Worm (Caenorhabditis elegans): ENCODE data around the gene ceh-87.
"Not testable (repeated sequence)": the region's sequence is repeated elsewhere in the genome, so short reads cannot be mapped to it uniquely, and the experiment has no call there.

ceh-87 gene

ce11 chrII:2695079-2695478, 11.0 kb upstream of the ceh-87 start:
- TF ChIP-seq scrt-1 (GFP tag; IDR thresholded peaks at IDR 0.05) (no peak), hnd-1 (tag; optimal IDR thresholded peaks at IDR 0.05) (no peak), F13C5.2 (tag; optimal IDR thresholded peaks at IDR 0.05) (no peak), B0310.2 (tag; optimal IDR thresholded peaks at IDR 0.05) (no peak)

DNA sequence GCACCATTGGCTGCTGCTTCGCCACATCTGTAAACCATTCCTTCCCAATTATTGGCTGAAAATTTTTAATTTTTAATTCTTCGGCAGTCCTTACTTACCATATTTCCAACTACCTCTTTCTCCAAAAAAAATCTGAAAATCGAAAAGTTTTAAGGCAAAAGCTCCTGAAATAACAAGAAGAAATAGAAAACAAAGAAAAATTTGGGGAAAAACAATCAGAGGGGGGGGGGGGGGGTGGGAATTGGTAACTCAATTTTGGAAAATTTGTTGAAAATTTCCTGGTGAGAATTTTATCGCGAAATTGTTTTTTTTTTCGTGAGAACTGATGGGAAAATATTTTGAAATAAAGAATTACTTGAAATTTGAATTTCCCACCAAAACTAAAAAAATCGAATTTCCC, 8.4 kb upstream of the ceh-87 start, which contains the start of gene set-11:
Gene set-11 (minus strand): TSS at position 101 of the 400 bp plus-strand sequence.
- no peak for TF ChIP-seq ceh-13 (GFP tag; optimal IDR thresholded peaks at IDR 0.05)
- TF ChIP-seq ets-7 (tag; optimal IDR thresholded peaks at IDR 0.05), result no peak
- no peak for TF ChIP-seq F13C5.2 (tag; optimal IDR thresholded peaks at IDR 0.05)
- no peak for TF ChIP-seq hnd-1 (tag; optimal IDR thresholded peaks at IDR 0.05)
- no peak for TF ChIP-seq B0310.2 (tag; optimal IDR thresholded peaks at IDR 0.05)
- no peak for TF ChIP-seq ama-1 (optimal IDR thresholded peaks at IDR 0.05)
- TF ChIP-seq tra-4 (tag; optimal IDR thresholded peaks at IDR 0.05), result no peak
- no peak for TF ChIP-seq aly-1 (tag; optimal IDR thresholded peaks at IDR 0.05)
- TF ChIP-seq hmg-4 (GFP tag; optimal IDR thresholded peaks at IDR 0.05), result no peak
- TF ChIP-seq sea-1 (GFP tag; conservative IDR thresholded peaks at IDR 0.05), result no peak
- TF ChIP-seq tbx-11 (GFP tag; IDR thresholded peaks at IDR 0.05), result no peak
- no peak for TF ChIP-seq pes-1 (GFP tag; IDR thresholded peaks at IDR 0.05)
- TF ChIP-seq flt-1 (GFP tag; IDR thresholded peaks at IDR 0.05), result no peak
- TF ChIP-seq scrt-1 (GFP tag; IDR thresholded peaks at IDR 0.05), result no peak
- no peak for TF ChIP-seq hmbx-1 (tag; optimal IDR thresholded peaks at IDR 0.05)

DNA sequence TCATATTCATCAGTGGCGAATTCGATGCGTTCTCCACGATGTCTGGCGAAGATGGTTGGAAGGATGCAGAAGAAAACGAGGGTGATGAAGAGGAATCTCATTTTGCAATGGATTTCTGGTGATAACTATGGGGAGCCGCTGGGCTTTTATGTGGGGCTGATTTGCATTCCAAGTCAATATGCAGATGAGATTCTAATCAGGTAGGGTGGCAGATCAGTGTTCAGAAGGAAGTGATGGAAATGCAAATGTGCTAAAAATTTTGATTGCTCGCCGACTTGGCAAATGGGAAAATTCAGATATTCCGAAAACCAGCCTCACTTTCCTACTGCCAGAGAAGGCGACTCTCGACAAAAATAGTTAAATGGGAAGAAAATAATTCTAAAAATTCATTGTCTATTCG, 6.0 kb upstream of the ceh-87 start, which contains the start of gene nspf-3:
Gene nspf-3 (minus strand): TSS at position 101 of the 400 bp plus-strand sequence.
- TF ChIP-seq ama-1 (optimal IDR thresholded peaks at IDR 0.05) (no peak), tbx-11 (GFP tag; IDR thresholded peaks at IDR 0.05) (no peak), tbx-37 (GFP tag; conservative IDR thresholded peaks at IDR 0.05) (no peak)

DNA sequence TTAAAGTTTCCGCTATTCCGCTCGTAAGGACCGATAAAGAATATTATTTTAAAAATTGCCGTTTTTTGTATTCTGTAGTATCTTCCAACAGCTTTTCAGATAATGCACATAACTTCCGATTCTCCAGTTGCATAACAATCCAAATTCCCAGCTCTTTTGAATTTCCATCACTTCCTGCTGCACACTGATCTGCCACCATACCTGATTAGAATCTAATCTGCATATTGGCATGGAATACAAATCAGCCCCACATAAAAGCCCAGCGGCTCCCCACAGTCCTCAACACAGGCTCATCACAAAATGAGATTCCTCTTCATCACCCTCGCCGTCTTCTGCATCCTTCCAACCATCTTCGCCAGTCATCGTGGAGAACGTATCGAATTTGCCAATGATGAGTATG, 4.5 kb upstream of the ceh-87 start, which contains the start of gene nspf-2:
Gene nspf-2 (plus strand): TSS at position 301 of the 400 bp plus-strand sequence.
- not testable (repeated sequence) for TF ChIP-seq hmg-4 (GFP tag; optimal IDR thresholded peaks at IDR 0.05); sea-1 (GFP tag; conservative IDR thresholded peaks at IDR 0.05); scrt-1 (GFP tag; IDR thresholded peaks at IDR 0.05)

- no peak for TF ChIP-seq aly-1 (tag; optimal IDR thresholded peaks at IDR 0.05)
Measured at ce11 chrII:2686985-2687675, 3.0 kb upstream of the ceh-87 start, which contains the start of the genes sup-9 and nspf-1. sup-9 (minus strand) TSS chrII:2687027. nspf-1 (plus strand) TSS chrII:2687625.

- TF ChIP-seq pes-1 (GFP tag; IDR thresholded peaks at IDR 0.05) (no peak), ama-1 (optimal IDR thresholded peaks at IDR 0.05) (no peak), tra-4 (tag; optimal IDR thresholded peaks at IDR 0.05) (no peak), tbx-37 (GFP tag; conservative IDR thresholded peaks at IDR 0.05) (no peak), hmg-4 (GFP tag; optimal IDR thresholded peaks at IDR 0.05) (no peak), tbx-11 (GFP tag; IDR thresholded peaks at IDR 0.05) (no peak), hmbx-1 (tag; optimal IDR thresholded peaks at IDR 0.05) (no peak), B0310.2 (tag; optimal IDR thresholded peaks at IDR 0.05) (no peak), ceh-13 (GFP tag; optimal IDR thresholded peaks at IDR 0.05) (no peak), F13C5.2 (tag; optimal IDR thresholded peaks at IDR 0.05) (no peak)
Measured at ce11 chrII:2684783-2685182, 675 bp upstream of the ceh-87 start.

- TF ChIP-seq scrt-1 (GFP tag; IDR thresholded peaks at IDR 0.05) (no peak), hmbx-1 (tag; optimal IDR thresholded peaks at IDR 0.05) (no peak), pes-1 (GFP tag; IDR thresholded peaks at IDR 0.05) (no peak), ets-7 (tag; optimal IDR thresholded peaks at IDR 0.05) (no peak), flt-1 (GFP tag; IDR thresholded peaks at IDR 0.05) (no peak), ama-1 (optimal IDR thresholded peaks at IDR 0.05) (no peak), F13C5.2 (tag; optimal IDR thresholded peaks at IDR 0.05) (no peak), aly-1 (tag; optimal IDR thresholded peaks at IDR 0.05) (no peak), ceh-36 (tag; optimal IDR thresholded peaks at IDR 0.05) (no peak), hnd-1 (tag; optimal IDR thresholded peaks at IDR 0.05) (no peak), hmg-4 (GFP tag; optimal IDR thresholded peaks at IDR 0.05) (no peak), tbx-11 (GFP tag; IDR thresholded peaks at IDR 0.05) (no peak), tbx-37 (GFP tag; conservative IDR thresholded peaks at IDR 0.05) (no peak), sea-1 (GFP tag; conservative IDR thresholded peaks at IDR 0.05) (no peak), B0310.2 (tag; optimal IDR thresholded peaks at IDR 0.05) (no peak), ceh-13 (GFP tag; optimal IDR thresholded peaks at IDR 0.05) (no peak), tra-4 (tag; optimal IDR thresholded peaks at IDR 0.05) (no peak)
Measured at ce11 chrII:2681118-2681517, 3.0 kb downstream of the ceh-87 start, which contains the start of gene F34D6.1. F34D6.1 (minus strand) TSS chrII:2681218.

DNA sequence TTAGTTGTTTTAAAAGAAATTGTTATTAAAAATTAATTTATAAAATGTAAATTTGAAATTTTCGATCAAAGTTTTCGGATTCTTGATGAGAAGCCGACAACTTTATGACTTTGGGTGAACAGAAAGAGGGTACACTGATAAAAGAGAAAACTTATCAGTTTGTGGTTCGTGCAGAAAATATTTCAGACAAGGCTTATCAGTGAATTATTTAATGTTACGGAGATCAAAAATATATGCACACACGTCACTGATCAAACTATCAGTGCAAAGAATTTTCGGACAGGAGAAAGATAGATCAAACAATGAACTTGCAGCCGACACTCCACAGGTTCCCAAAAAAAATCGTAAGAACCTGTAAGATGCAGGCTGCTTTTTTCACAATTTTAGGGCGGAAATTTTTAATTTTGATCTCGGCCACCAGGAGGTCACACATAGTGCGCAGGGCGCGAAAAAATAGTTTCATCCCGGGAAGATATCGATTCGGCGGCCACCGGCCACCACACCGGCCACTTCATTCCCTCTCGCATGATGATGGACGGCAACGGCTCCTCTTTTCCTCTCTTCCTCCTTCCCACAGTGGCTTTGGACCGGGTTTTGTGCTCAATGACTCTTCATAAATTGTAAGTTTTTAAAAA, 6.5 kb downstream of the ceh-87 start, which contains the start of gene F22E5.17:
Gene F22E5.17 (plus strand): TSS at position 508 of the 635 bp plus-strand sequence.
- no peak for TF ChIP-seq ceh-13 (GFP tag; optimal IDR thresholded peaks at IDR 0.05)
- no peak for TF ChIP-seq hnd-1 (tag; optimal IDR thresholded peaks at IDR 0.05)
- TF ChIP-seq pes-1 (GFP tag; IDR thresholded peaks at IDR 0.05), result no peak
- TF ChIP-seq hmbx-1 (tag; optimal IDR thresholded peaks at IDR 0.05), result no peak
- TF ChIP-seq F13C5.2 (tag; optimal IDR thresholded peaks at IDR 0.05), result no peak
- TF ChIP-seq sea-1 (GFP tag; conservative IDR thresholded peaks at IDR 0.05), result no peak
- no peak for TF ChIP-seq tbx-37 (GFP tag; conservative IDR thresholded peaks at IDR 0.05)
- TF ChIP-seq hmg-4 (GFP tag; optimal IDR thresholded peaks at IDR 0.05), result no peak
- no peak for TF ChIP-seq aly-1 (tag; optimal IDR thresholded peaks at IDR 0.05)
- TF ChIP-seq tbx-11 (GFP tag; IDR thresholded peaks at IDR 0.05), result no peak
- TF ChIP-seq tra-4 (tag; optimal IDR thresholded peaks at IDR 0.05), result no peak
- no peak for TF ChIP-seq ceh-36 (tag; optimal IDR thresholded peaks at IDR 0.05)
- TF ChIP-seq ets-7 (tag; optimal IDR thresholded peaks at IDR 0.05), result no peak
- no peak for TF ChIP-seq flt-1 (GFP tag; IDR thresholded peaks at IDR 0.05)
- TF ChIP-seq scrt-1 (GFP tag; IDR thresholded peaks at IDR 0.05), result no peak
- no peak for TF ChIP-seq ama-1 (optimal IDR thresholded peaks at IDR 0.05)
- TF ChIP-seq B0310.2 (tag; optimal IDR thresholded peaks at IDR 0.05), result no peak
